Fruit fly (Drosophila melanogaster) whole organism: Measurements from ENCODE around the gene trh.

Experiments
- CG8478 ChIP-seq: fragments of >200 bp; optimal IDR thresholded peaks from 2 replicates; lab custom pipeline; 2018; ENCODE audit warnings: inconsistent platforms
- pan ChIP-seq: fragments of >200 bp; optimal IDR thresholded peaks from 2 replicates; lab custom pipeline; 2017
- psq ChIP-seq: fragments of >200 bp; optimal IDR thresholded peaks from 2 replicates; lab custom pipeline; 2017

dm6 chr3L:340124-340523, 52.3 kb downstream of the trh start:
- TF ChIP-seq pan (no peak), CG8478 (lab: Kevin White, UChicago) (no peak), psq (lab: Kevin White, UChicago) (no peak)
